Fruit fly (Drosophila melanogaster) whole organism, wandering third instar larva: ENCODE data around the gene CG12746.

Experiments used
- Abd-B ChIP-seq: fragments of >200 bp; optimal IDR thresholded peaks from 2 replicates; lab custom pipeline; 2017; ENCODE audit warnings: missing biosample characterization, missing genetic modification characterization
- CG9705 ChIP-seq: fragments of 200-800 bp; sonication (Bioruptor generic); optimal IDR thresholded peaks from 2 replicates; lab custom pipeline; 2018; ENCODE audit warnings: missing biosample characterization, mild to moderate bottlenecking, missing genetic modification characterization
- Dfd ChIP-seq: fragments of >200 bp; optimal IDR thresholded peaks from 2 replicates; lab custom pipeline; 2017; ENCODE audit warnings: missing biosample characterization, missing genetic modification characterization
- Dif ChIP-seq: fragments of 200-275, 200-300 bp; sonication (Bioruptor generic); optimal IDR thresholded peaks from 2 replicates; lab custom pipeline; 2018; ENCODE audit warnings: missing biosample characterization, missing genetic modification characterization; ENCODE audit not compliant: partially characterized antibody
- HLH106 ChIP-seq: fragments of 200-800 bp; optimal IDR thresholded peaks from 3 replicates; lab custom pipeline; 2019; ENCODE audit warnings: missing biosample characterization, mild to moderate bottlenecking, missing genetic modification characterization, moderate library complexity
- Hnf4 ChIP-seq: fragments of 200-800 bp; sonication (Bioruptor generic); optimal IDR thresholded peaks from 2 replicates; lab custom pipeline; 2016; ENCODE audit warnings: missing biosample characterization, mild to moderate bottlenecking, missing genetic modification characterization
- Hr78 ChIP-seq: fragments of >200 bp; optimal IDR thresholded peaks from 2 replicates; lab custom pipeline; 2017; ENCODE audit warnings: missing biosample characterization, missing genetic modification characterization
- Hr83 ChIP-seq: fragments of 200-300 bp; sonication (Bioruptor generic); optimal IDR thresholded peaks from 2 replicates; lab custom pipeline; 2016; ENCODE audit warnings: missing biosample characterization, mild to moderate bottlenecking, missing genetic modification characterization, moderate library complexity; ENCODE audit not compliant: poor library complexity, severe bottlenecking
- Jra ChIP-seq: sonication (Bioruptor generic); optimal IDR thresholded peaks from 2 replicates; lab custom pipeline; 2016; ENCODE audit warnings: missing biosample characterization, missing genetic modification characterization
- Mio ChIP-seq: sonication (Bioruptor generic); optimal IDR thresholded peaks from 2 replicates; lab custom pipeline; 2016; ENCODE audit warnings: missing biosample characterization, missing genetic modification characterization
- OdsH ChIP-seq: fragments of 200-800 bp; sonication (Bioruptor generic); optimal IDR thresholded peaks from 2 replicates; lab custom pipeline; 2016; ENCODE audit warnings: missing biosample characterization, mild to moderate bottlenecking, missing genetic modification characterization
- Rel ChIP-seq, 2 experiments: fragments of 200-800 bp; sonication (Bioruptor generic) in 1 of 2; optimal IDR thresholded peaks; 2 replicates in 1 of 2; 3 replicates in 1 of 2; lab custom pipeline; 2016 to 2019; ENCODE audit warnings: mild to moderate bottlenecking in 2 of 2, missing biosample characterization in 2 of 2, missing genetic modification characterization in 2 of 2, moderate library complexity in 1 of 2
- Sp1 ChIP-seq: fragments of 200-800 bp; sonication (Bioruptor generic); optimal IDR thresholded peaks from 3 replicates; lab custom pipeline; 2019; ENCODE audit warnings: missing biosample characterization, mild to moderate bottlenecking, missing genetic modification characterization, moderate library complexity
- Vsx2 ChIP-seq: fragments of 200-300, 225-300 bp; sonication (Bioruptor generic); optimal IDR thresholded peaks from 2 replicates; lab custom pipeline; 2018; ENCODE audit warnings: missing biosample characterization, missing genetic modification characterization; ENCODE audit not compliant: partially characterized antibody
- br ChIP-seq: fragments of 200-800 bp; sonication (Bioruptor generic); optimal IDR thresholded peaks from 2 replicates; lab custom pipeline; 2016; ENCODE audit warnings: missing biosample characterization, missing genetic modification characterization
- brk ChIP-seq: fragments of 200-800 bp; sonication (Bioruptor generic); optimal IDR thresholded peaks from 2 replicates; lab custom pipeline; 2016; ENCODE audit warnings: missing biosample characterization, mild to moderate bottlenecking, missing genetic modification characterization
- dmrt93B ChIP-seq: fragments of 200-800 bp; sonication (Bioruptor generic); optimal IDR thresholded peaks from 2 replicates; lab custom pipeline; 2018; ENCODE audit warnings: missing biosample characterization, mild to moderate bottlenecking, missing genetic modification characterization
- dsf ChIP-seq: sonication (Bioruptor generic); optimal IDR thresholded peaks from 2 replicates; lab custom pipeline; 2016; ENCODE audit warnings: missing biosample characterization, missing genetic modification characterization, borderline replicate concordance
- ey ChIP-seq: fragments of 200-800 bp; sonication (Bioruptor generic); optimal IDR thresholded peaks from 2 replicates; lab custom pipeline; 2016; ENCODE audit warnings: missing biosample characterization, missing genetic modification characterization
- foxo ChIP-seq, 2 experiments: fragments of 200-800 bp; sonication (Bioruptor generic); optimal IDR thresholded peaks; 2 replicates in 1 of 2; 3 replicates in 1 of 2; lab custom pipeline; 2016 to 2017; ENCODE audit warnings: missing biosample characterization in 2 of 2, missing genetic modification characterization in 2 of 2
- fru ChIP-seq: fragments of 200-800 bp; sonication (Bioruptor generic); optimal IDR thresholded peaks from 3 replicates; lab custom pipeline; 2016; ENCODE audit warnings: missing biosample characterization, mild to moderate bottlenecking, missing genetic modification characterization
- h ChIP-seq: fragments of 200-800 bp; sonication (Bioruptor generic); optimal IDR thresholded peaks from 3 replicates; lab custom pipeline; 2016; ENCODE audit warnings: missing biosample characterization, mild to moderate bottlenecking, missing genetic modification characterization
- jim ChIP-seq: fragments of 175-275, 200-325 bp; sonication (Bioruptor generic); optimal IDR thresholded peaks from 2 replicates; lab custom pipeline; 2016; ENCODE audit warnings: missing biosample characterization, mild to moderate bottlenecking, missing genetic modification characterization
- lola ChIP-seq: fragments of >200 bp; optimal IDR thresholded peaks from 2 replicates; lab custom pipeline; 2017; ENCODE audit warnings: missing biosample characterization, missing genetic modification characterization
- psq ChIP-seq: fragments of 200-800 bp; sonication (Bioruptor generic); optimal IDR thresholded peaks from 3 replicates; lab custom pipeline; 2017; ENCODE audit warnings: missing biosample characterization, mild to moderate bottlenecking, missing genetic modification characterization, moderate library complexity
- rgr ChIP-seq: fragments of 200-800 bp; sonication (Bioruptor generic); optimal IDR thresholded peaks from 3 replicates; lab custom pipeline; 2016; ENCODE audit warnings: missing biosample characterization, mild to moderate bottlenecking, missing genetic modification characterization
- sv ChIP-seq: fragments of 200-800 bp; sonication (Bioruptor generic); optimal IDR thresholded peaks from 3 replicates; lab custom pipeline; 2016; ENCODE audit warnings: missing biosample characterization, missing genetic modification characterization
- tai ChIP-seq: sonication (Bioruptor generic); optimal IDR thresholded peaks from 2 replicates; lab custom pipeline; 2016; ENCODE audit warnings: missing biosample characterization, missing genetic modification characterization
- woc ChIP-seq: sonication (Bioruptor generic); optimal IDR thresholded peaks from 2 replicates; lab custom pipeline; 2016; ENCODE audit warnings: missing biosample characterization, mild to moderate bottlenecking, missing genetic modification characterization

Gene CG12746

DNA sequence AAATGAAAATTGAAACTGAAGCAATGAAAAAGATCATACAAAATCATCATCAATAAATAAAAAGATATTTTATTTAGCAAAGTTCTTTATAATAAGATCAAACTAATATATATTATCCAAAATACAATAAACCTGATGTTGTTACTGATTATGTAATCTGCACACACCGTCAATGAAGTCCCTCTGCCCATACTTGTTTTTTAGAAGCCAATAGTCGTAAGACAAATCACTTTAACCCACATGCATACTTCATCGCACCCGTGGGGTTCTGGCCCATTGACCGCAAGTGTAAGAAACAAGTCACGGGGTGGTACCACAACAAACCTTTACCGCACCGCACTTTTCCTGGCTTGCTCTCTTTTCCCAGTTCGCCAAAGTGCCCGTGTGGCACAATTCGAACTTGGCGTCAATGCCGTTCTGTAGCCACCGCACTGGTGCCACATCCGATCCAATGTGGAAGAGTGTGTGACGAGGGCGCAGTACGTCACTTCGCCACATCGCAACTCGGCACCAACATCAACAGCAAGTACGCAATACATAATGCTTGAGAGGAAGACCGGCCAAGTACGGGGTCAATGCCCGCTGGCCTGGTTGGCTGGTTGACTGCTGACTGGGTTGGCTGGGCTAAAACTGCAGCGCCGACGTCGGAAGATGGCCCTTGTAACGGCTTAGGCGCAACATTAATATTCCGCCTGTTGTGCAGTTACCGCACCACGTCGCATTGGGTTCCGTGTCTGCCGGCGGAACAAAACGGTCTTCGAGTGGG, 8.4 kb downstream of the CG12746 start:
- TF ChIP-seq sv (no peak), HLH106 (peak; percentile 30), Jra (GFP tag; lab: Kevin White, UChicago) (no peak), Mio (GFP tag; lab: Kevin White, UChicago) (no peak), fru (GFP tag; lab: Kevin White, UChicago) (peak; percentile 2), foxo (GFP tag; optimal IDR thresholded peaks at IDR 0.05; lab: Kevin White, UChicago) (peak in 1 of 2 experiments; percentile 26), woc (GFP tag; lab: Kevin White, UChicago) (peak; percentile 20), Vsx2 (no peak), Sp1 (peak; percentile 37)

DNA sequence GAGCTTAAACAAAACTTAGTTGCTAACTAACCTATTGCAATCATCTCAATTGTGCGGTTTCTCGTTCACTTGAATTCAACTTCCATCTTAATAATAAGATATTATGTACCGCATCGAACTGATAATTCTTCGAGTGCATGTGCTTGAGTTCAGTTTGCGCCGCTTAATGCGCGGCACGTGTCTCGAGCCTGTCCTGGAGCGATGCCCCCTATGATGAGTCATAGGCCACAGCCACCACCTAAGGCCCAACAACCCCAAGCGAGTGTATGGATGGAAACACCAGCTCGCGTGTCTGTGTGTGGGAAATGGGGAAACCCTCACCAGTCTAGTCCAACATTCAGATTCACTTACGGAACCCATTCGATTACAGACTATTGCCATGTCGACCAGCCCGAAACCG, 9.2 kb downstream of the CG12746 start:
- TF ChIP-seq Dfd (GFP tag; lab: Kevin White, UChicago) (no peak), br (GFP tag; lab: Kevin White, UChicago) (peak; percentile 4)

DNA sequence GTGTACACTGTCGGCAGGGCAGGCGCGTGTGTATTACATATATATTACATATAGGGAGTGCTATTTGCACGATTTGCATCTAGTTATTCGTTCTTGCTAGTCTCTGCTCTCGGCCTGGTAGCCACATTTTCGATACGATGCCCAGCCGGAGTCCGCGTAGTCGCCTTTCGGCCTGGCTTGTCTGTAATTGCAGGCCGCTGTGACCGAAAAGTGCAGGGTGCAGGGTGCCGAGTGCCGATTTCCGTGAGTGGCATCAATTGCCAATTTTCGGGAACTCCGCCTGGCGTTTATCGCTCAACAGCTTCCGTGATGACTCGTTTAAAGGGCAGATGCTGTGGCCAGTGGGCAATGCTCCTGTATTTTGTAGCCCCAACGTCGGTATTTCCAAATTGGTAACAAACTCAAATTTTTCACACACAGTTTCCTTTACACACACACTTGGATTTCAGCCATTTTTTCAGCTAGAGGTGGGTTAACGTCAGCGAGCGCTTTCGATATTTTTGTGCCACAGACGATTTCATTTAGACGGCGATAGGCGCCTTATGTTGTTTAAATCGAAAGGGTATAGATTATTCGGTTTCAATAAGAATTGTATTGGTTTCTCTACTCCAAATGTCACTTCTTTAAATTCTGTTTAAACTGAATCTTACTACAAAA, 23.3 kb downstream of the CG12746 start, which contains the start of gene CG2926:
Gene CG2926, minus strand, starts transcription at position 518 of the 657 bp plus-strand sequence.
- no peak for TF ChIP-seq Abd-B (GFP tag; lab: Kevin White, UChicago)
- no peak for TF ChIP-seq HLH106
- TF ChIP-seq OdsH (GFP tag; lab: Kevin White, UChicago) = peak; percentile 15
- TF ChIP-seq lola (GFP tag; lab: Kevin White, UChicago) = no peak
- peak; percentile 88 for TF ChIP-seq Hr83
- TF ChIP-seq jim (GFP tag; lab: Kevin White, UChicago) = peak; percentile 58
- no peak for TF ChIP-seq dmrt93B (GFP tag; lab: Kevin White, UChicago)
- TF ChIP-seq h (GFP tag; lab: Kevin White, UChicago) = peak; percentile 54
- TF ChIP-seq Dif (GFP tag; lab: Kevin White, UChicago) = no peak
- peak; percentile 16 for TF ChIP-seq CG9705
- TF ChIP-seq ey (GFP tag; lab: Kevin White, UChicago) = peak; percentile 34
- TF ChIP-seq Hr78 = no peak
- no peak for TF ChIP-seq psq (GFP tag; lab: Kevin White, UChicago)
- TF ChIP-seq dsf (GFP tag; lab: Kevin White, UChicago) = no peak
- TF ChIP-seq Rel (GFP tag; optimal IDR thresholded peaks at IDR 0.05; lab: Kevin White, UChicago) = no peak
- TF ChIP-seq Rel (tag; optimal IDR thresholded peaks at IDR 0.05; lab: Kevin White, UChicago) = no peak
- no peak for TF ChIP-seq Hnf4 (GFP tag; lab: Kevin White, UChicago)

- no peak for TF ChIP-seq foxo (GFP tag; optimal IDR thresholded peaks at IDR 0.05; lab: Kevin White, UChicago)
- no peak for TF ChIP-seq fru (GFP tag; lab: Kevin White, UChicago)
- TF ChIP-seq Hr83 = no peak
- TF ChIP-seq brk (GFP tag; lab: Kevin White, UChicago) = no peak
- no peak for TF ChIP-seq woc (GFP tag; lab: Kevin White, UChicago)
- no peak for TF ChIP-seq Jra (GFP tag; lab: Kevin White, UChicago)
- no peak for TF ChIP-seq lola (GFP tag; lab: Kevin White, UChicago)
- no peak for TF ChIP-seq tai
- TF ChIP-seq Abd-B (GFP tag; lab: Kevin White, UChicago) = no peak
- TF ChIP-seq HLH106 = no peak
- TF ChIP-seq sv = no peak
- no peak for TF ChIP-seq ey (GFP tag; lab: Kevin White, UChicago)
- TF ChIP-seq Dif (GFP tag; lab: Kevin White, UChicago) = no peak
- TF ChIP-seq jim (GFP tag; lab: Kevin White, UChicago) = no peak
- TF ChIP-seq rgr = no peak
- no peak for TF ChIP-seq Hr78
- no peak for TF ChIP-seq Rel (GFP tag; optimal IDR thresholded peaks at IDR 0.05; lab: Kevin White, UChicago)
- TF ChIP-seq Rel (tag; optimal IDR thresholded peaks at IDR 0.05; lab: Kevin White, UChicago) = no peak
- TF ChIP-seq, all 38 proteins: peak for 0
These were observed 23.9 kb downstream of the CG12746 start, which contains the start of gene PolZ2 for dm6 chr3R:5588573-5588972. Gene PolZ2, plus strand, starts transcription at chr3R:5588873.
